Worm (Caenorhabditis elegans) whole organism, L2 larva: Measurements from ENCODE around the gene ZK616.3.

ENCODE experiments used
- ama-1 ChIP-seq: fragments of 150-350 bp; optimal IDR thresholded peaks from 2 replicates; lab custom pipeline; 2018; ENCODE audit warnings: inconsistent platforms
- ceh-82 ChIP-seq: fragments of 150-350 bp; optimal IDR thresholded peaks from 2 replicates; lab custom pipeline; 2014; ENCODE audit warnings: missing biosample characterization, missing genetic modification characterization
- nhr-12 ChIP-seq: fragments of 150-350 bp; optimal IDR thresholded peaks from 2 replicates; lab custom pipeline; 2014; ENCODE audit warnings: missing biosample characterization, missing genetic modification characterization
- nhr-77 ChIP-seq: fragments of 150-350 bp; optimal IDR thresholded peaks from 2 replicates; lab custom pipeline; 2014; ENCODE audit warnings: missing biosample characterization, missing genetic modification characterization
- sma-9 ChIP-seq, 2 experiments: fragments of 150-350 bp in 1 of 2; sonication (generic microtip) in 1 of 2; optimal IDR thresholded peaks; 2 replicates each; lab custom pipeline; 2014 to 2016; ENCODE audit warnings: missing genetic modification characterization in 2 of 2, mild to moderate bottlenecking in 1 of 2, missing biosample characterization in 1 of 2, missing compliant biosample characterization in 1 of 2, missing genetic modification reagents in 1 of 2, moderate library complexity in 1 of 2
- unc-39 ChIP-seq: fragments of 150-350 bp; optimal IDR thresholded peaks from 2 replicates; lab custom pipeline; 2014; ENCODE audit warnings: missing biosample characterization, missing genetic modification characterization

DNA sequence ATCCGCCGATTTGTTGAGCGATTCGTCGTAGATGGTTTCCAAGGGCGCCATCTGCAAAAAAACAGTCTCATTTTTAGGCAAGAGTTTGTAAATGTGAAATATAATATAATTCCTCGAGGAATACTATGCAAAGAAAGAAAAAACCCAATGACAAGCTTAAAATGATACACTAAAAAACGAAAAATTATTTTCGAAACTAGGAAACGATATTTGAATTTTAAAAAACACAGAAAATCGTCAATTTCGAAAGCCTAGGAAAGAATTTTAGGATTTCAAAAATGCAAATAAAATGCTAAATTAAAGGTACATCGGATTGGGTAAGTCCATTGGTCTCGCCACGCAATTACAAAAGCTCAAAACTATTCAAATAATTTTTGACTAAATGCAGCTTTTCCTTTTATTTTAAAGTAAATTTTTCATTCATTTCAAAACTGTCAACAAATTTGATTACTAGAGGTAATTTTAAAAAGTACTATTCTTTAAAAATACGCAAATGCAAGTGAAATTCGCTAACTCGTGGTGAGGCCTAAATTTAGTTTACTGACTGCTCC, 5.3 kb upstream of the ZK616.3 start, which contains the start of the genes htp-1 and ZK616.5:
- no peak for TF ChIP-seq ceh-82 (tag; lab: Kevin White, UChicago)
- no peak for TF ChIP-seq unc-39 (tag; lab: Kevin White, UChicago)
- TF ChIP-seq sma-9 (GFP tag; optimal IDR thresholded peaks at IDR 0.05; lab: Kevin White, UChicago): no peak
- no peak for TF ChIP-seq sma-9 (tag; optimal IDR thresholded peaks at IDR 0.05; lab: Kevin White, UChicago)
- no peak for TF ChIP-seq ama-1 (lab: Kevin White, UChicago)
- no peak for TF ChIP-seq nhr-12
- no peak for TF ChIP-seq nhr-77 (tag; lab: Kevin White, UChicago)
